Fruit fly (Drosophila melanogaster) whole organism, wandering third instar larva: ENCODE results near the gene Gba1b.

Source experiments
- Abd-B ChIP-seq: fragments of >200 bp; optimal IDR thresholded peaks from 2 replicates; lab custom pipeline; 2017; ENCODE audit warnings: missing biosample characterization, missing genetic modification characterization
- CG32264 ChIP-seq: fragments of 200-800 bp; sonication (Bioruptor generic); optimal IDR thresholded peaks from 2 replicates; lab custom pipeline; 2016; ENCODE audit warnings: missing biosample characterization, missing genetic modification characterization
- CG9705 ChIP-seq: fragments of 200-800 bp; sonication (Bioruptor generic); optimal IDR thresholded peaks from 2 replicates; lab custom pipeline; 2018; ENCODE audit warnings: missing biosample characterization, mild to moderate bottlenecking, missing genetic modification characterization
- CrebA ChIP-seq: fragments of 200-800 bp; sonication (Bioruptor generic); optimal IDR thresholded peaks from 2 replicates; lab custom pipeline; 2016; ENCODE audit warnings: missing biosample characterization, mild to moderate bottlenecking, missing genetic modification characterization, borderline replicate concordance
- Dfd ChIP-seq: fragments of >200 bp; optimal IDR thresholded peaks from 2 replicates; lab custom pipeline; 2017; ENCODE audit warnings: missing biosample characterization, missing genetic modification characterization
- Dif ChIP-seq: fragments of 200-275, 200-300 bp; sonication (Bioruptor generic); optimal IDR thresholded peaks from 2 replicates; lab custom pipeline; 2018; ENCODE audit warnings: missing biosample characterization, missing genetic modification characterization; ENCODE audit not compliant: partially characterized antibody
- GATAd ChIP-seq: sonication (Bioruptor generic); optimal IDR thresholded peaks from 2 replicates; lab custom pipeline; 2016; ENCODE audit warnings: missing biosample characterization, missing genetic modification characterization
- HLH106 ChIP-seq: fragments of 200-800 bp; optimal IDR thresholded peaks from 3 replicates; lab custom pipeline; 2019; ENCODE audit warnings: missing biosample characterization, mild to moderate bottlenecking, missing genetic modification characterization, moderate library complexity
- Hnf4 ChIP-seq: fragments of 200-800 bp; sonication (Bioruptor generic); optimal IDR thresholded peaks from 2 replicates; lab custom pipeline; 2016; ENCODE audit warnings: missing biosample characterization, mild to moderate bottlenecking, missing genetic modification characterization
- Hr78 ChIP-seq: fragments of >200 bp; optimal IDR thresholded peaks from 2 replicates; lab custom pipeline; 2017; ENCODE audit warnings: missing biosample characterization, missing genetic modification characterization
- Hr83 ChIP-seq: fragments of 200-300 bp; sonication (Bioruptor generic); optimal IDR thresholded peaks from 2 replicates; lab custom pipeline; 2016; ENCODE audit warnings: missing biosample characterization, mild to moderate bottlenecking, missing genetic modification characterization, moderate library complexity; ENCODE audit not compliant: poor library complexity, severe bottlenecking
- Jra ChIP-seq: sonication (Bioruptor generic); optimal IDR thresholded peaks from 2 replicates; lab custom pipeline; 2016; ENCODE audit warnings: missing biosample characterization, missing genetic modification characterization
- Mio ChIP-seq: sonication (Bioruptor generic); optimal IDR thresholded peaks from 2 replicates; lab custom pipeline; 2016; ENCODE audit warnings: missing biosample characterization, missing genetic modification characterization
- Myc ChIP-seq: fragments of >200 bp; optimal IDR thresholded peaks from 2 replicates; lab custom pipeline; 2017
- N ChIP-seq: fragments of >200 bp; optimal IDR thresholded peaks from 2 replicates; lab custom pipeline; 2018; ENCODE audit warnings: missing biosample characterization, missing external identifiers, missing genetic modification characterization
- OdsH ChIP-seq: fragments of 200-800 bp; sonication (Bioruptor generic); optimal IDR thresholded peaks from 2 replicates; lab custom pipeline; 2016; ENCODE audit warnings: missing biosample characterization, mild to moderate bottlenecking, missing genetic modification characterization
- Rel ChIP-seq, 2 experiments: fragments of 200-800 bp; sonication (Bioruptor generic) in 1 of 2; optimal IDR thresholded peaks; 2 replicates in 1 of 2; 3 replicates in 1 of 2; lab custom pipeline; 2016 to 2019; ENCODE audit warnings: mild to moderate bottlenecking in 2 of 2, missing biosample characterization in 2 of 2, missing genetic modification characterization in 2 of 2, moderate library complexity in 1 of 2
- Sp1 ChIP-seq: fragments of 200-800 bp; sonication (Bioruptor generic); optimal IDR thresholded peaks from 3 replicates; lab custom pipeline; 2019; ENCODE audit warnings: missing biosample characterization, mild to moderate bottlenecking, missing genetic modification characterization, moderate library complexity
- Vsx2 ChIP-seq: fragments of 200-300, 225-300 bp; sonication (Bioruptor generic); optimal IDR thresholded peaks from 2 replicates; lab custom pipeline; 2018; ENCODE audit warnings: missing biosample characterization, missing genetic modification characterization; ENCODE audit not compliant: partially characterized antibody
- br ChIP-seq: fragments of 200-800 bp; sonication (Bioruptor generic); optimal IDR thresholded peaks from 2 replicates; lab custom pipeline; 2016; ENCODE audit warnings: missing biosample characterization, missing genetic modification characterization
- brk ChIP-seq: fragments of 200-800 bp; sonication (Bioruptor generic); optimal IDR thresholded peaks from 2 replicates; lab custom pipeline; 2016; ENCODE audit warnings: missing biosample characterization, mild to moderate bottlenecking, missing genetic modification characterization
- dl ChIP-seq, 2 experiments: fragments of 175-275, 200-275 bp in 1 of 2; fragments of 200-275 bp in 1 of 2; sonication (Bioruptor generic); optimal IDR thresholded peaks; lab custom pipeline; 2018; ENCODE audit warnings: mild to moderate bottlenecking in 2 of 2, missing biosample characterization in 2 of 2, missing genetic modification characterization in 2 of 2, moderate library complexity in 2 of 2; ENCODE audit not compliant: partially characterized antibody in 2 of 2, insufficient read depth in 1 of 2
- dmrt93B ChIP-seq: fragments of 200-800 bp; sonication (Bioruptor generic); optimal IDR thresholded peaks from 2 replicates; lab custom pipeline; 2018; ENCODE audit warnings: missing biosample characterization, mild to moderate bottlenecking, missing genetic modification characterization
- dsf ChIP-seq: sonication (Bioruptor generic); optimal IDR thresholded peaks from 2 replicates; lab custom pipeline; 2016; ENCODE audit warnings: missing biosample characterization, missing genetic modification characterization, borderline replicate concordance
- ey ChIP-seq: fragments of 200-800 bp; sonication (Bioruptor generic); optimal IDR thresholded peaks from 2 replicates; lab custom pipeline; 2016; ENCODE audit warnings: missing biosample characterization, missing genetic modification characterization
- foxo ChIP-seq, 2 experiments: fragments of 200-800 bp; sonication (Bioruptor generic); optimal IDR thresholded peaks; 2 replicates in 1 of 2; 3 replicates in 1 of 2; lab custom pipeline; 2016 to 2017; ENCODE audit warnings: missing biosample characterization in 2 of 2, missing genetic modification characterization in 2 of 2
- fru ChIP-seq: fragments of 200-800 bp; sonication (Bioruptor generic); optimal IDR thresholded peaks from 3 replicates; lab custom pipeline; 2016; ENCODE audit warnings: missing biosample characterization, mild to moderate bottlenecking, missing genetic modification characterization
- h ChIP-seq: fragments of 200-800 bp; sonication (Bioruptor generic); optimal IDR thresholded peaks from 3 replicates; lab custom pipeline; 2016; ENCODE audit warnings: missing biosample characterization, mild to moderate bottlenecking, missing genetic modification characterization
- jim ChIP-seq: fragments of 175-275, 200-325 bp; sonication (Bioruptor generic); optimal IDR thresholded peaks from 2 replicates; lab custom pipeline; 2016; ENCODE audit warnings: missing biosample characterization, mild to moderate bottlenecking, missing genetic modification characterization
- lola ChIP-seq: fragments of >200 bp; optimal IDR thresholded peaks from 2 replicates; lab custom pipeline; 2017; ENCODE audit warnings: missing biosample characterization, missing genetic modification characterization
- pan ChIP-seq: fragments of >200 bp; optimal IDR thresholded peaks from 2 replicates; lab custom pipeline; 2017
- psq ChIP-seq: fragments of 200-800 bp; sonication (Bioruptor generic); optimal IDR thresholded peaks from 3 replicates; lab custom pipeline; 2017; ENCODE audit warnings: missing biosample characterization, mild to moderate bottlenecking, missing genetic modification characterization, moderate library complexity
- rgr ChIP-seq: fragments of 200-800 bp; sonication (Bioruptor generic); optimal IDR thresholded peaks from 3 replicates; lab custom pipeline; 2016; ENCODE audit warnings: missing biosample characterization, mild to moderate bottlenecking, missing genetic modification characterization
- sage ChIP-seq: fragments of 200-800 bp; sonication (Bioruptor generic); optimal IDR thresholded peaks from 2 replicates; lab custom pipeline; 2016; ENCODE audit warnings: missing biosample characterization, mild to moderate bottlenecking, missing genetic modification characterization
- sv ChIP-seq: fragments of 200-800 bp; sonication (Bioruptor generic); optimal IDR thresholded peaks from 3 replicates; lab custom pipeline; 2016; ENCODE audit warnings: missing biosample characterization, missing genetic modification characterization
- tai ChIP-seq: sonication (Bioruptor generic); optimal IDR thresholded peaks from 2 replicates; lab custom pipeline; 2016; ENCODE audit warnings: missing biosample characterization, missing genetic modification characterization
- usp ChIP-seq: fragments of >200 bp; optimal IDR thresholded peaks from 2 replicates; lab custom pipeline; 2017; ENCODE audit warnings: missing biosample characterization, missing genetic modification characterization
- woc ChIP-seq: sonication (Bioruptor generic); optimal IDR thresholded peaks from 2 replicates; lab custom pipeline; 2016; ENCODE audit warnings: missing biosample characterization, mild to moderate bottlenecking, missing genetic modification characterization

The Gba1b gene

DNA sequence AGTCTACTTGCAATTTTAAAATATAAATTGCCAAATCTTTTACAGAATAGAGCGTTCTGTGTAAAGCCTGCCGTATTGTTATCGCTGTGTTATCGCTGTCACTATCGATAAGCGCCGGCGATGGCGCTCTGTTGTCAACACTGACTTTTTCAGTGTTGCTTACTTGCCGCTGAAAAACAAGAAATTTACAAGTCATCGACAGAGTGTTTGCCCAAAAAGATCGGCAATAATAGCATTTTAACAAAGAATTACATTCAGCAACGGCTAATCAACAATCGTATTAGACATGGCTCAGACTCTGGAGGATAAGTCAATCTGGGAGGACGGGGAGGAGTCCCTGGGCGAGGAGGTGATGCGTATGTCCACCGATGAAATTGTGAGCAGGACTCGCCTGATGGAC, 48.1 kb downstream of the Gba1b start, which contains the start of the genes RanBP3 and Rpt5:
TSS of gene RanBP3 (minus strand) at position 107 of the 400 bp plus-strand sequence.
TSS of gene Rpt5 (plus strand) at position 149 of the 400 bp plus-strand sequence.
- TF ChIP-seq Hnf4 (GFP tag; lab: Kevin White, UChicago) (no peak), N (GFP tag; lab: Kevin White, UChicago) (no peak), br (GFP tag; lab: Kevin White, UChicago) (peak; percentile 83), HLH106 (tag; lab: Kevin White, UChicago) (peak; percentile 51), Myc (lab: Kevin White, UChicago) (peak; percentile 32), sage (no peak), usp (GFP tag; lab: Kevin White, UChicago) (no peak), Hr83 (GFP tag; lab: Kevin White, UChicago) (peak; percentile 94), dl (GFP tag; optimal IDR thresholded peaks at IDR 0.05; lab: Kevin White, UChicago; ENCODE audit: insufficient read depth in 1 of 2, partially characterized antibody in 2 of 2) (no peak), CG32264 (GFP tag; lab: Kevin White, UChicago) (peak; percentile 47), Mio (GFP tag; lab: Kevin White, UChicago) (peak; percentile 44), fru (peak; percentile 71), ey (peak; percentile 46), jim (GFP tag; lab: Kevin White, UChicago) (no peak), lola (GFP tag; lab: Kevin White, UChicago) (no peak), Jra (GFP tag; lab: Kevin White, UChicago) (no peak), GATAd (GFP tag; lab: Kevin White, UChicago) (no peak), psq (GFP tag; lab: Kevin White, UChicago) (peak; percentile 55), tai (GFP tag; lab: Kevin White, UChicago) (no peak), dmrt93B (GFP tag; lab: Kevin White, UChicago) (no peak), Dif (GFP tag; lab: Kevin White, UChicago) (peak; percentile 16), OdsH (peak; percentile 73), sv (GFP tag; lab: Kevin White, UChicago) (no peak), woc (GFP tag; lab: Kevin White, UChicago) (no peak), Dfd (GFP tag; lab: Kevin White, UChicago) (no peak), Sp1 (GFP tag; lab: Kevin White, UChicago) (peak; percentile 67), rgr (GFP tag; lab: Kevin White, UChicago) (peak; percentile 86), h (GFP tag; lab: Kevin White, UChicago) (peak; percentile 85), brk (GFP tag; lab: Kevin White, UChicago) (no peak), foxo (GFP tag; optimal IDR thresholded peaks at IDR 0.05; lab: Kevin White, UChicago) (peak in 1 of 2 experiments; percentile 85), Hr78 (GFP tag; lab: Kevin White, UChicago) (no peak), CG9705 (GFP tag; lab: Kevin White, UChicago) (peak; percentile 53), CrebA (no peak), Abd-B (no peak), Rel (GFP tag; optimal IDR thresholded peaks at IDR 0.05; lab: Kevin White, UChicago) (no peak), Rel (tag; optimal IDR thresholded peaks at IDR 0.05; lab: Kevin White, UChicago) (peak; percentile 70), Vsx2 (GFP tag; lab: Kevin White, UChicago) (no peak), dsf (GFP tag; lab: Kevin White, UChicago) (no peak), pan (lab: Kevin White, UChicago) (no peak)
